Fruit fly (Drosophila melanogaster) whole organism, adult: ENCODE data around the gene CG10591.
A peak's percentile ranks its signal among the peaks of the same experiment; 100 is the strongest.

Experiments used
- CG11617 ChIP-seq: fragments of 200-800 bp; sonication (Bioruptor generic); optimal IDR thresholded peaks from 2 replicates; lab custom pipeline; 2017; ENCODE audit warnings: mild to moderate bottlenecking, missing biosample characterization, missing genetic modification reagents, missing genetic modification characterization
- CG12768 ChIP-seq: fragments of 200-800 bp; sonication (Bioruptor generic); optimal IDR thresholded peaks from 2 replicates; lab custom pipeline; 2017; ENCODE audit warnings: missing biosample characterization, missing genetic modification characterization, mild to moderate bottlenecking, moderate library complexity, missing genetic modification reagents
- CG14711 ChIP-seq: fragments of 200-800 bp; sonication (Bioruptor generic); optimal IDR thresholded peaks from 2 replicates; lab custom pipeline; 2018; ENCODE audit warnings: missing biosample characterization, mild to moderate bottlenecking, missing genetic modification characterization, moderate library complexity
- CG1620 ChIP-seq: fragments of 200-800 bp; sonication (Bioruptor generic); optimal IDR thresholded peaks from 2 replicates; lab custom pipeline; 2016; ENCODE audit warnings: missing biosample characterization, missing genetic modification characterization
- CG33017 ChIP-seq: fragments of 200-800 bp; sonication (Bioruptor generic); optimal IDR thresholded peaks from 2 replicates; lab custom pipeline; 2018; ENCODE audit warnings: missing biosample characterization, mild to moderate bottlenecking, missing genetic modification characterization, moderate library complexity
- CG5204 ChIP-seq: fragments of 200-800 bp; sonication (Bioruptor generic); optimal IDR thresholded peaks from 2 replicates; lab custom pipeline; 2016; ENCODE audit warnings: missing biosample characterization, missing genetic modification characterization
- CG7045 ChIP-seq: fragments of 200-800 bp; sonication (Bioruptor generic); optimal IDR thresholded peaks from 2 replicates; lab custom pipeline; 2017; ENCODE audit warnings: missing biosample characterization, mild to moderate bottlenecking, missing genetic modification characterization
- CG7101 ChIP-seq: fragments of 200-800 bp; sonication (Bioruptor generic); optimal IDR thresholded peaks from 2 replicates; lab custom pipeline; 2018; ENCODE audit warnings: missing biosample characterization, mild to moderate bottlenecking, missing genetic modification characterization, moderate library complexity
- Clk ChIP-seq: fragments of 200-800 bp; sonication (Bioruptor generic); optimal IDR thresholded peaks from 2 replicates; lab custom pipeline; 2017; ENCODE audit warnings: missing biosample characterization, missing genetic modification characterization
- Crg-1 ChIP-seq: fragments of 200-800 bp; sonication (Bioruptor generic); optimal IDR thresholded peaks from 2 replicates; lab custom pipeline; 2016; ENCODE audit warnings: missing biosample characterization, missing genetic modification characterization
- Hr96 ChIP-seq: fragments of 200-800 bp; sonication (Bioruptor generic); optimal IDR thresholded peaks from 2 replicates; lab custom pipeline; 2016; ENCODE audit warnings: missing biosample characterization, missing genetic modification characterization
- Mnt ChIP-seq: fragments of 200-800 bp; sonication (Bioruptor generic); optimal IDR thresholded peaks from 2 replicates; lab custom pipeline; 2016; ENCODE audit warnings: missing biosample characterization, mild to moderate bottlenecking, missing genetic modification characterization
- bab1 ChIP-seq: fragments of 200-800 bp; sonication (Bioruptor generic); optimal IDR thresholded peaks from 3 replicates; lab custom pipeline; 2019; ENCODE audit warnings: missing biosample characterization, mild to moderate bottlenecking, missing genetic modification characterization, moderate library complexity
- cic ChIP-seq: fragments of 200-800 bp; sonication (Bioruptor generic); optimal IDR thresholded peaks from 2 replicates; lab custom pipeline; 2017; ENCODE audit warnings: missing biosample characterization, mild to moderate bottlenecking, missing genetic modification characterization, moderate library complexity
- cnc ChIP-seq, 2 experiments: fragments of >200 bp; optimal IDR thresholded peaks; 2 replicates each; lab custom pipeline; 2017
- kay ChIP-seq: fragments of 200-800 bp; sonication (Bioruptor generic); peaks from one replicate; lab custom pipeline; 2016; ENCODE audit warnings: missing biosample characterization, missing genetic modification characterization, borderline replicate concordance
- ovo ChIP-seq: fragments of 200-800 bp; sonication (Bioruptor generic); optimal IDR thresholded peaks from 2 replicates; lab custom pipeline; 2016; ENCODE audit warnings: missing biosample characterization, missing genetic modification characterization
- pad ChIP-seq: fragments of 200-800 bp; sonication (Bioruptor generic); optimal IDR thresholded peaks from 3 replicates; lab custom pipeline; 2017; ENCODE audit warnings: missing biosample characterization, missing genetic modification characterization, mild to moderate bottlenecking, moderate library complexity, missing genetic modification reagents
- tj ChIP-seq: fragments of 200-800 bp; sonication (Bioruptor generic); optimal IDR thresholded peaks from 3 replicates; lab custom pipeline; 2017; ENCODE audit warnings: missing biosample characterization, mild to moderate bottlenecking, missing genetic modification characterization, moderate library complexity
- toe ChIP-seq: fragments of 200-800 bp; sonication (Bioruptor generic); optimal IDR thresholded peaks from 2 replicates; lab custom pipeline; 2016; ENCODE audit warnings: missing biosample characterization, missing genetic modification characterization

CG10591 gene

DNA sequence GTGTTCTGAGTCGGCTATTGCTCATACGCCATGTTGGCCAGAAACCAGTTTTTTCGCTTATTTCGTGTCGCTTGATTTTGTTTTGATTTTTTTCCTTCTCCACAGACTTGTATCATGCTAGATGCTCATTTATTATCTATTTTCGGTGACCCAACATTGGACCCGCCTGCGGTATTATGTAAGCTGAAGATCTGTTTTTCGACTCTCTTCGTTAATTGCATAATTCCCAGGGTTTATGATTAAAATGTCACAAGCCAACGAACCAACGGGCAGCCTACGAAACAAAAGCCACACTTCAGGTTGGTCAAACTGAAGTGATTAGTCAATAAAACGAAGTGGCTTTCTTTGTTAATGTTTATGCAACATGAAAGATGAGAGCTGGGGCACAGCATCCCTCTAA lies 20.9 kb downstream of the CG10591 start:
- TF ChIP-seq CG7045 (GFP tag; lab: Kevin White, UChicago): no peak
- no peak for TF ChIP-seq bab1 (GFP tag; lab: Kevin White, UChicago)

DNA sequence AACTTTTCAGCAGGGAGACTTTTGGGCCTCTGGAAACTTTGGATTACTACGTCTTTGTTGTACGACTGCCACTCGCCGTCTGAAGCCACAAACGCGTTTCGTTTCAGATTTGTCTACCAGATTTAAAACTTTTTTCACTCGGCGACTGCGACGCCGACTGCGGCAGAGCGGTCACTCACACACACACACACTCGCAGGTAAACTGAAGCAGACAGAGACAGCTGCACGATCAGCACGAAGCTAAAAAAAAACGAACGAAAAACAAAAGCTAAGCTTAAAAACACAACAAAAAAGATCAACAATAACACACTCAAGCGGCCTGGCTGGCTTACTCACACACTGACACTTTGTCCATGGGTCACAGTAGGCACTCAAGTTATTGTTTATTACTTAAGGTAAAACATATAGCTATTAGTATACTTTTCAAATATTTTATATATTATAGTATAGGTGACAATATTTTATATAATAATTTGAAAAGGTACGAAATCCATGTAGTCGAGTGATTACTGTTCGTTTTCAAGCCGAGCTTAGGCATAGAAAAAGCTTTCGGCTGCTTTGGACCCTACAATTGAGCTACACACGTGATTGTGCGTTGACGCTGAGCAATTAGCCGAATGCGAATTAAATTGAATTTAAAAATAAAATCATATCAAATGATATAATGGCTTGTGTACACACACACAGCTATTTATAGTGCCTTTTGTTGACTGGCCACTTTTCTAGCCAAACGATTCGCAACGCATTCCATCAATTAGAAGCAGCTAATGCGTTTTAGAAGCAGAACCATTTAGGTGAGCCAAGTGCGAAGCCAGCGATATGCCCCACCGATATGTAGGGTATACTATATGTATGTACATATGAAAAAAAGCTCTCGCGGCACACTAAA lies 22.0 kb downstream of the CG10591 start, which contains the start of gene Msr-110:
Gene Msr-110 (minus strand): TSS at position 99 of the 889 bp plus-strand sequence.
- TF ChIP-seq cnc (optimal IDR thresholded peaks at IDR 0.05; lab: Kevin White, UChicago) (no peak), CG14711 (tag; lab: Kevin White, UChicago) (peak; percentile 90), CG5204 (GFP tag; lab: Kevin White, UChicago) (peak; percentile 31), CG11617 (GFP tag; lab: Kevin White, UChicago) (peak; percentile 77), tj (GFP tag; lab: Kevin White, UChicago) (peak; percentile 68), Crg-1 (GFP tag; lab: Kevin White, UChicago) (peak; percentile 51), Clk (GFP tag; lab: Kevin White, UChicago) (peak; percentile 67), CG12768 (GFP tag; lab: Kevin White, UChicago) (peak; percentile 87), Mnt (GFP tag; lab: Kevin White, UChicago) (peak; percentile 36), CG7045 (GFP tag; lab: Kevin White, UChicago) (peak; percentile 89), toe (GFP tag; lab: Kevin White, UChicago) (peak; percentile 81), ovo (GFP tag; lab: Kevin White, UChicago) (peak; percentile 52), CG1620 (GFP tag; lab: Kevin White, UChicago) (peak; percentile 49), bab1 (GFP tag; lab: Kevin White, UChicago) (peak; percentile 88), pad (GFP tag; lab: Kevin White, UChicago) (peak; percentile 67), cic (GFP tag; lab: Kevin White, UChicago) (peak; percentile 62), kay (GFP tag; lab: Kevin White, UChicago) (peak; percentile 55), CG33017 (tag; lab: Kevin White, UChicago) (peak; percentile 94), Hr96 (peak; percentile 45), CG7101 (tag; lab: Kevin White, UChicago) (peak; percentile 94)

DNA sequence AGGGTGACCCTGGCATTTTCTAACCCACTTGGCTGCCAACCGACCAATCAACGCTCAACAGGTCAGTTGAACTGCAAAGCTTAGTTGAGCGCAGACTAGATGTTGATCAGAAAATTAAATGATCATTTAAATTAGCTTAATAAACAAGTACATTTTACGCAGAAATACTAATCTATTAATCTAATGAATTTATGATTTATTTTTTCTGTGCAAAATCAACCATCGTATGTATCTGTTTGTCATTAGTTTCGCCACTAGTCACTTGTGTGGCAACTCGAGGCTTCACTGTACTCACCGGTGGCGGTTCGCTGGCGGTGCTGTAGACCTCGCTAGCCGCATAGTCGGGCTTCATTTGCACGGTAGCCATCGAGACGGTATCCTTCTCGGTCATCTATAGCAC lies 22.9 kb downstream of the CG10591 start:
- no peak for TF ChIP-seq cic (GFP tag; lab: Kevin White, UChicago)
- TF ChIP-seq CG11617 (GFP tag; lab: Kevin White, UChicago): no peak
- no peak for TF ChIP-seq cnc (optimal IDR thresholded peaks at IDR 0.05; lab: Kevin White, UChicago)
- TF ChIP-seq CG7045 (GFP tag; lab: Kevin White, UChicago): no peak
- TF ChIP-seq bab1 (GFP tag; lab: Kevin White, UChicago): no peak
- TF ChIP-seq tj (GFP tag; lab: Kevin White, UChicago): no peak
- no peak for TF ChIP-seq CG1620 (GFP tag; lab: Kevin White, UChicago)
- no peak for TF ChIP-seq CG12768 (GFP tag; lab: Kevin White, UChicago)
- TF ChIP-seq pad (GFP tag; lab: Kevin White, UChicago): no peak
- no peak for TF ChIP-seq CG14711 (tag; lab: Kevin White, UChicago)
- no peak for TF ChIP-seq Mnt (GFP tag; lab: Kevin White, UChicago)

DNA sequence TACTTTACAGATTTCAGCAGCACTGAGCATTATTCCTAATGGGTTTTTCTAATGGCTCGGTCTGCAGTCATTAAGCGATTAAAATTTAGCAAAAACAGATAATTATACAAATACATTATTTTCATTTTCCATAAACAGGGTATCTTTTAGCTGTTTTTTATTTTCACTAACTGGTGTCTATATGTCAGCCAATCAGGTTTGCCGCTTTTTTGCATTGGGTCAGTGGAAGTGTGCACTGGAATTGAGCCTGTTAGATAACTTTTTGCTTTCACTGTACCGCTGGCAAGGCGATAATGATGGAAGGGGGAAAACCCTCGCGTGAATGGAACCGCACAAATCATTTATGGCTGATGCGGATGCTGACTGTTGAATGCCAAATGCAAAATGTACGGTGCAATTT lies 24.0 kb downstream of the CG10591 start:
- TF ChIP-seq Crg-1 (GFP tag; lab: Kevin White, UChicago) (no peak), kay (GFP tag; lab: Kevin White, UChicago) (peak; percentile 81)

DNA sequence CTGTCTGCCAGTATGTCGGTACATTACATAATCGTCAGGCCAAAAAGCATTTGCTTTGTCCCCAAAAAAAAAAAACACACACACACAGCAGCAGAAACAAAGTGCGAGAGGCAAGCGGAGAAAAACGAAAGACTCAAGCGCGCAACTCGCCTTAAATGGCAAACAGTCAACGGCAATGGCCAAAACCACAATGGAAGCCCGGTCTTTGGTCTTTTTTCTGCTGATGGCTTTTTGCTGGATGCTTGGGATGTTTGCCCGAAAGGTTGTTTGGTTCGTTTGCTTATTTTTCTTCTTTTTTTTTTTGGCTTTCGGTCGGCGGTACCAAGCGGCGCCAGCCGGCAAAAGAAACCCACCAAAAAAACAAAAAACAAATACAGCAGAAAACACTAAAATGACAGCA lies 28.4 kb downstream of the CG10591 start:
- TF ChIP-seq CG1620 (GFP tag; lab: Kevin White, UChicago) (no peak), CG12768 (GFP tag; lab: Kevin White, UChicago) (no peak), CG33017 (tag; lab: Kevin White, UChicago) (no peak), bab1 (GFP tag; lab: Kevin White, UChicago) (no peak), CG5204 (GFP tag; lab: Kevin White, UChicago) (no peak), CG7045 (GFP tag; lab: Kevin White, UChicago) (no peak), toe (GFP tag; lab: Kevin White, UChicago) (no peak), Mnt (GFP tag; lab: Kevin White, UChicago) (no peak), kay (GFP tag; lab: Kevin White, UChicago) (no peak)

DNA sequence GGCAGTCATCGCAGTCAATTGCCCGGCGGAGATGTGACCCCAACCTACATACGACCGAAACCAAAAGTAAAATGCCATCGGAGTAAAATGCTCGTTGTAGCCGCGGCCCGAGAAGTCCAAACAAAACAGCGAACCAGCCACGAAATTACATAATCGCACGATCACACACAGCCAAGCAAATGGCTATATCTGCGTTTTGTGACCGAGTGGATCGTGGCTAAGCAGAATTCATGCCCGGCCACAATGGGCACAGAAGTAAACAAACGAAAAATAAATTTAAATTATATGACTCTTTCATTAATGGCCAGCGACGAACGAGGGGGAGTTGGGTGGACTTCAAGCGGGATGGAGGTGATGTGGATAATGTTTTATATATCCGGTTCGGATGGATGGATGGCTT lies 29.8 kb downstream of the CG10591 start:
- TF ChIP-seq CG12768 (GFP tag; lab: Kevin White, UChicago) (no peak), toe (GFP tag; lab: Kevin White, UChicago) (no peak), bab1 (GFP tag; lab: Kevin White, UChicago) (peak; percentile 14), CG14711 (tag; lab: Kevin White, UChicago) (no peak), Mnt (GFP tag; lab: Kevin White, UChicago) (no peak)
